Fruit fly (Drosophila melanogaster) whole organism, embryonic: ENCODE measurements around the gene Ddc.
A peak's percentile ranks its signal among the peaks of the same experiment; 100 is the strongest.

ENCODE experiments used
- CG10147 ChIP-seq: fragments of 200-800 bp; sonication (Bioruptor generic); optimal IDR thresholded peaks from 2 replicates; lab custom pipeline; 2019; ENCODE audit warnings: missing biosample characterization, mild to moderate bottlenecking, missing genetic modification characterization, moderate library complexity
- CG1024 ChIP-seq: fragments of 200-800 bp; sonication (Bioruptor generic); IDR thresholded peaks from 2 replicates; pipeline ENCODE4 v1.3.6; 2022; ENCODE audit warnings: missing biosample characterization, missing genetic modification characterization
- CG10543 ChIP-seq: fragments of 200-800 bp; sonication (Bioruptor generic); optimal IDR thresholded peaks from 3 replicates; lab custom pipeline; 2017; ENCODE audit warnings: missing biosample characterization, mild to moderate bottlenecking, missing genetic modification characterization, moderate library complexity
- CG11085 ChIP-seq: fragments of 200-800 bp; sonication (Bioruptor generic); IDR thresholded peaks from 2 replicates; pipeline ENCODE4 v1.3.6; 2022; ENCODE audit warnings: missing biosample characterization, missing genetic modification characterization
- CG11504 ChIP-seq: fragments of 200-800 bp; sonication (Bioruptor generic); optimal IDR thresholded peaks from 3 replicates; lab custom pipeline; 2019; ENCODE audit warnings: missing biosample characterization, mild to moderate bottlenecking, missing genetic modification characterization, moderate library complexity
- CG11723 ChIP-seq: fragments of 200-800 bp; sonication (Bioruptor generic); optimal IDR thresholded peaks from 2 replicates; lab custom pipeline; 2017; ENCODE audit warnings: missing biosample characterization, mild to moderate bottlenecking, missing genetic modification characterization
- CG12942 ChIP-seq: fragments of 200-800 bp; sonication (Bioruptor generic); optimal IDR thresholded peaks from 3 replicates; lab custom pipeline; 2016; ENCODE audit warnings: missing biosample characterization, missing genetic modification characterization
- CG13296 ChIP-seq: fragments of 200-800 bp; sonication (Bioruptor generic); optimal IDR thresholded peaks from 3 replicates; lab custom pipeline; 2018; ENCODE audit warnings: missing biosample characterization, mild to moderate bottlenecking, missing genetic modification characterization
- CG14050 ChIP-seq: fragments of 200-800 bp; sonication (Bioruptor generic); IDR thresholded peaks from 3 replicates; pipeline ENCODE4 v1.3.6; 2022; ENCODE audit warnings: missing biosample characterization, missing genetic modification characterization
- CG15011 ChIP-seq: fragments of 200-800 bp; sonication (Bioruptor generic); optimal IDR thresholded peaks from 3 replicates; lab custom pipeline; 2018; ENCODE audit warnings: missing biosample characterization, mild to moderate bottlenecking, missing genetic modification characterization
- CG16863 ChIP-seq: fragments of 200-800 bp; sonication (Bioruptor generic); optimal IDR thresholded peaks from 3 replicates; lab custom pipeline; 2016; ENCODE audit warnings: missing biosample characterization, missing genetic modification characterization
- CG17568 ChIP-seq: fragments of 200-800 bp; sonication (Bioruptor generic); optimal IDR thresholded peaks from 2 replicates; lab custom pipeline; 2018; ENCODE audit warnings: missing biosample characterization, mild to moderate bottlenecking, missing genetic modification characterization, moderate library complexity
- CG2678 ChIP-seq: fragments of 200-800 bp; sonication (Bioruptor generic); optimal IDR thresholded peaks from 3 replicates; lab custom pipeline; 2019; ENCODE audit warnings: missing biosample characterization, mild to moderate bottlenecking, missing genetic modification characterization, moderate library complexity
- CG2875 ChIP-seq: fragments of 200-800 bp; sonication (Bioruptor generic); optimal IDR thresholded peaks from 2 replicates; lab custom pipeline; 2017; ENCODE audit warnings: missing biosample characterization, mild to moderate bottlenecking, missing genetic modification characterization, missing genetic modification reagents
- CG30431 ChIP-seq: fragments of 200-800 bp; sonication (Bioruptor generic); optimal IDR thresholded peaks from 2 replicates; lab custom pipeline; 2017; ENCODE audit warnings: missing biosample characterization, missing genetic modification characterization
- CG4820 ChIP-seq: fragments of 200-800 bp; sonication (Bioruptor generic); optimal IDR thresholded peaks from 3 replicates; lab custom pipeline; 2016; ENCODE audit warnings: missing biosample characterization, missing genetic modification characterization
- CG6254 ChIP-seq: fragments of 200-800 bp; sonication (Bioruptor generic); optimal IDR thresholded peaks from 3 replicates; lab custom pipeline; 2017; ENCODE audit warnings: mild to moderate bottlenecking, missing biosample characterization, missing genetic modification reagents, missing genetic modification characterization
- CkIIα-i1 ChIP-seq: fragments of 200-800 bp; sonication (Bioruptor generic); IDR thresholded peaks from 2 replicates; pipeline ENCODE4 v1.3.6; 2022; ENCODE audit warnings: missing biosample characterization, missing genetic modification characterization
- D19B ChIP-seq: fragments of 200-800 bp; sonication (Bioruptor generic); optimal IDR thresholded peaks from 2 replicates; lab custom pipeline; 2017; ENCODE audit warnings: missing biosample characterization, mild to moderate bottlenecking, missing genetic modification characterization
- HmgD ChIP-seq: fragments of 200-800 bp; sonication (Bioruptor generic); optimal IDR thresholded peaks from 3 replicates; lab custom pipeline; 2016; ENCODE audit warnings: missing biosample characterization, missing genetic modification characterization
- Hmx ChIP-seq: fragments of 200-800 bp; sonication (Bioruptor generic); optimal IDR thresholded peaks from 2 replicates; lab custom pipeline; 2016; ENCODE audit warnings: missing biosample characterization, missing genetic modification characterization
- Hr39 ChIP-seq: fragments of >200 bp; optimal IDR thresholded peaks from 2 replicates; lab custom pipeline; 2017
- Hr78 ChIP-seq, 2 experiments: fragments of 200-800 bp in 1 of 2; fragments of >200 bp in 1 of 2; sonication (Bioruptor generic) in 1 of 2; optimal IDR thresholded peaks; 2 replicates each; lab custom pipeline; 2017 to 2019; ENCODE audit warnings: missing biosample characterization in 2 of 2, missing genetic modification characterization in 2 of 2, mild to moderate bottlenecking in 1 of 2, moderate library complexity in 1 of 2
- Med ChIP-seq: fragments of 200-800 bp; sonication (Bioruptor generic); peaks from one replicate; lab custom pipeline; 2016; ENCODE audit warnings: missing biosample characterization, missing genetic modification characterization, mild to moderate bottlenecking, inconsistent platforms, moderate library complexity
- Mrtf ChIP-seq: fragments of 200-800 bp; sonication (Bioruptor generic); IDR thresholded peaks from 3 replicates; pipeline ENCODE4 v1.3.6; 2022; ENCODE audit warnings: missing biosample characterization, missing genetic modification characterization
- Spps ChIP-seq: fragments of 200-800 bp; sonication (Bioruptor generic); optimal IDR thresholded peaks from 2 replicates; lab custom pipeline; 2018; ENCODE audit warnings: missing biosample characterization, mild to moderate bottlenecking, missing genetic modification characterization
- br ChIP-seq: fragments of >200 bp; optimal IDR thresholded peaks from 2 replicates; lab custom pipeline; 2017
- caup ChIP-seq: fragments of 200-800 bp; sonication (Bioruptor generic); optimal IDR thresholded peaks from 3 replicates; lab custom pipeline; 2017; ENCODE audit warnings: missing biosample characterization, mild to moderate bottlenecking, missing genetic modification characterization, moderate library complexity; ENCODE audit not compliant: severe bottlenecking
- crol ChIP-seq: fragments of 200-800 bp; sonication (Bioruptor generic); IDR thresholded peaks from 2 replicates; pipeline ENCODE4 v1.3.6; 2022; ENCODE audit warnings: missing biosample characterization, missing genetic modification characterization
- danr ChIP-seq: fragments of 200-800 bp; sonication (Bioruptor generic); IDR thresholded peaks from 2 replicates; pipeline ENCODE4 v1.3.6; 2022; ENCODE audit warnings: missing biosample characterization, missing genetic modification characterization
- dati ChIP-seq: fragments of 200-800 bp; sonication (Bioruptor generic); IDR thresholded peaks from 2 replicates; pipeline ENCODE4 v1.3.6; 2022; ENCODE audit warnings: missing biosample characterization, missing genetic modification characterization
- exex ChIP-seq: fragments of 200-800 bp; sonication (Bioruptor generic); optimal IDR thresholded peaks from 4 replicates; lab custom pipeline; 2018; ENCODE audit warnings: missing biosample characterization, mild to moderate bottlenecking, missing genetic modification characterization, moderate library complexity
- eyg ChIP-seq: fragments of 200-800 bp; sonication (Bioruptor generic); optimal IDR thresholded peaks from 3 replicates; lab custom pipeline; 2016; ENCODE audit warnings: missing biosample characterization, missing genetic modification characterization
- gcm2 ChIP-seq: fragments of 200-800 bp; sonication (Bioruptor generic); optimal IDR thresholded peaks from 2 replicates; lab custom pipeline; 2016; ENCODE audit warnings: missing biosample characterization, missing genetic modification characterization
- gsb-n ChIP-seq: fragments of 200-800 bp; sonication (Bioruptor generic); optimal IDR thresholded peaks from 3 replicates; lab custom pipeline; 2018; ENCODE audit warnings: missing biosample characterization, mild to moderate bottlenecking, missing genetic modification characterization
- kah ChIP-seq: fragments of 200-800 bp; sonication (Bioruptor generic); optimal IDR thresholded peaks from 2 replicates; lab custom pipeline; 2018; ENCODE audit warnings: missing biosample characterization, mild to moderate bottlenecking, missing genetic modification characterization
- lov ChIP-seq, 2 experiments: fragments of 200-800 bp in 1 of 2; fragments of >200 bp in 1 of 2; sonication (Bioruptor generic) in 1 of 2; IDR thresholded peaks in 1 of 2; optimal IDR thresholded peaks in 1 of 2; 2 replicates in 1 of 2; 3 replicates in 1 of 2; pipeline versions ENCODE4 v1.3.6 to Lab custom; 2017 to 2022; ENCODE audit warnings: missing biosample characterization in 1 of 2, missing genetic modification characterization in 1 of 2
- luna ChIP-seq: fragments of 200-800 bp; sonication (Bioruptor generic); optimal IDR thresholded peaks from 2 replicates; lab custom pipeline; 2016; ENCODE audit warnings: missing biosample characterization, missing genetic modification characterization
- org-1 ChIP-seq: fragments of 200-800 bp; sonication (Bioruptor generic); optimal IDR thresholded peaks from 2 replicates; lab custom pipeline; 2017; ENCODE audit warnings: missing biosample characterization, missing genetic modification characterization
- p53 ChIP-seq: fragments of 200-800 bp; sonication (Bioruptor generic); optimal IDR thresholded peaks from 2 replicates; lab custom pipeline; 2016; ENCODE audit warnings: missing biosample characterization, missing genetic modification characterization
- pan ChIP-seq, 4 experiments: fragments of >200 bp in 3 of 4; fragments of 200-800 bp in 1 of 4; sonication (Bioruptor generic) in 1 of 4; optimal IDR thresholded peaks in 3 of 4; IDR thresholded peaks in 1 of 4; 2 replicates each; pipeline versions ENCODE4 v1.3.6 to Lab custom; 2017 to 2022; ENCODE audit warnings: missing biosample characterization in 2 of 4, missing genetic modification characterization in 2 of 4, mixed read lengths in 1 of 4
- pum ChIP-seq: fragments of 200-800 bp; sonication (Bioruptor generic); optimal IDR thresholded peaks from 2 replicates; lab custom pipeline; 2016; ENCODE audit warnings: missing biosample characterization, missing genetic modification characterization
- ranshi ChIP-seq: fragments of 200-800 bp; sonication (Bioruptor generic); IDR thresholded peaks from 2 replicates; pipeline ENCODE4 v1.3.6; 2022; ENCODE audit warnings: missing biosample characterization, missing genetic modification characterization
- sim ChIP-seq: fragments of 200-800 bp; sonication (Bioruptor generic); IDR thresholded peaks from 2 replicates; pipeline ENCODE4 v1.3.6; 2022; ENCODE audit warnings: missing biosample characterization, missing genetic modification characterization
- tap ChIP-seq: fragments of 200-800 bp; optimal IDR thresholded peaks from 3 replicates; lab custom pipeline; 2019; ENCODE audit warnings: missing biosample characterization, mild to moderate bottlenecking, missing genetic modification characterization, moderate library complexity
- tup ChIP-seq: fragments of 200-800 bp; sonication (Bioruptor generic); optimal IDR thresholded peaks from 2 replicates; lab custom pipeline; 2016; ENCODE audit warnings: missing biosample characterization, mild to moderate bottlenecking, missing genetic modification characterization, moderate library complexity
- zen ChIP-seq: fragments of 200-800 bp; sonication (Bioruptor generic); optimal IDR thresholded peaks from 3 replicates; lab custom pipeline; 2018; ENCODE audit warnings: missing biosample characterization, mild to moderate bottlenecking, missing genetic modification characterization, moderate library complexity

Gene Ddc

DNA sequence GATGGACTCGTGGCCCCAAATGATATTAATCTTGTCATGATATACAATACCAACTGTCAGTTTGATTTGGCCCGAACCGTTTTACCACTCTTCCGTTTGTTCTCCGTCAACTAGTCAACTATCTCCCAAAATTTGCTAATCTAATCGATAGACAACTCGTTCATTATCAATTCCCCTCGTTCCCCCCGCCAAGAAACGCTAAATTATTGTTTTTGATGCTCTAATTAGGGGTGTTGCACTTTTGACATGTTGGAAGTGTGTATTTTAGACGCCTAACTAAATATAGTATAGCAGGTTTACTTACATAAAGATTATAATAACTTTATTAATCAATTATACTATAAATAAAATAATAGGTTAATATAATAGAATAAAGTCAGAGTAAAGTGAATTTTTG lies 43.9 kb upstream of the Ddc start (continued):
- TF ChIP-seq sim (GFP tag; lab: Robert Waterston, UW) (no peak), ranshi (GFP tag; lab: Robert Waterston, UW) (no peak), caup (peak; percentile 26), CG4820 (no peak), HmgD (GFP tag; lab: Kevin White, UChicago) (no peak), danr (no peak), CG16863 (GFP tag; lab: Kevin White, UChicago) (no peak), p53 (GFP tag; lab: Kevin White, UChicago) (no peak), CG11504 (tag; lab: Kevin White, UChicago) (peak; percentile 40), crol (GFP tag; lab: Robert Waterston, UW) (peak; percentile 45), CG2678 (tag; lab: Kevin White, UChicago) (peak; percentile 36), CG11085 (GFP tag; lab: Robert Waterston, UW) (no peak), gcm2 (GFP tag; lab: Kevin White, UChicago) (no peak), D19B (GFP tag; lab: Kevin White, UChicago) (no peak), CG30431 (GFP tag; lab: Kevin White, UChicago) (no peak)

- TF ChIP-seq zen (tag; lab: Kevin White, UChicago): no peak
- no peak for TF ChIP-seq br
- no peak for TF ChIP-seq eyg
- no peak for TF ChIP-seq CG13296 (GFP tag; lab: Kevin White, UChicago)
- no peak for TF ChIP-seq CG6254 (GFP tag; lab: Kevin White, UChicago)
- TF ChIP-seq Hr39: no peak
- TF ChIP-seq Spps: no peak
- no peak for TF ChIP-seq Mrtf (GFP tag; lab: Robert Waterston, UW)
- TF ChIP-seq CG12942 (GFP tag; lab: Kevin White, UChicago): no peak
- TF ChIP-seq exex (tag; lab: Kevin White, UChicago): no peak
- TF ChIP-seq CG1024 (GFP tag; lab: Robert Waterston, UW): no peak
- no peak for TF ChIP-seq CG11723 (GFP tag; lab: Kevin White, UChicago)
- no peak for TF ChIP-seq CG17568
- TF ChIP-seq CG10543 (GFP tag; lab: Kevin White, UChicago): no peak
- no peak for TF ChIP-seq CG15011
- no peak for TF ChIP-seq dati (GFP tag; lab: Robert Waterston, UW)
- peak; percentile 65 for TF ChIP-seq crol (GFP tag; lab: Robert Waterston, UW)
- no peak for TF ChIP-seq pan (optimal IDR thresholded peaks at IDR 0.05; lab: Kevin White, UChicago)
- TF ChIP-seq pan (GFP tag; optimal IDR thresholded peaks at IDR 0.05 in 1 of 2, IDR thresholded peaks at IDR 0.05 in 1 of 2): no peak
- TF ChIP-seq CG16863 (GFP tag; lab: Kevin White, UChicago): no peak
- TF ChIP-seq org-1 (GFP tag; lab: Kevin White, UChicago): no peak
- TF ChIP-seq Hr78 (GFP tag; optimal IDR thresholded peaks at IDR 0.05; lab: Kevin White, UChicago): no peak
- no peak for TF ChIP-seq tup (GFP tag; lab: Kevin White, UChicago)
- no peak for TF ChIP-seq danr
- no peak for TF ChIP-seq tap (tag; lab: Kevin White, UChicago)
- TF ChIP-seq CG14050 (GFP tag; lab: Robert Waterston, UW): no peak
- TF ChIP-seq lov (optimal IDR thresholded peaks at IDR 0.05; lab: Kevin White, UChicago): no peak
- TF ChIP-seq lov (GFP tag; IDR thresholded peaks at IDR 0.05; lab: Robert Waterston, UW): no peak
- no peak for TF ChIP-seq CG2875 (GFP tag; lab: Kevin White, UChicago)
- TF ChIP-seq gcm2 (GFP tag; lab: Kevin White, UChicago): no peak
- no peak for TF ChIP-seq kah (GFP tag; lab: Kevin White, UChicago)
- peak; percentile 74 for TF ChIP-seq gsb-n (tag; lab: Kevin White, UChicago)
- no peak for TF ChIP-seq CG10147 (GFP tag; lab: Kevin White, UChicago)
- TF ChIP-seq CkIIα-i1 (GFP tag; lab: Robert Waterston, UW): no peak
- TF ChIP-seq luna (GFP tag; lab: Kevin White, UChicago): no peak
- TF ChIP-seq Med (GFP tag; lab: Kevin White, UChicago): peak; percentile 77
- TF ChIP-seq pum (GFP tag; lab: Kevin White, UChicago): no peak
- TF ChIP-seq p53 (GFP tag; lab: Kevin White, UChicago): no peak
- no peak for TF ChIP-seq Hmx (GFP tag; lab: Kevin White, UChicago)
Observed at dm6 chr2L:19163143-19163974, 43.3 kb upstream of the Ddc start.
